Worm (Caenorhabditis elegans) whole organism, L1 larva: Measurements from ENCODE around the gene rpm-1.
A peak's percentile ranks its signal among the peaks of the same experiment; 100 is the strongest.

ENCODE experiments used
- C16A3.4 ChIP-seq: fragments of 150-350 bp; optimal IDR thresholded peaks from 2 replicates; lab custom pipeline; 2014; ENCODE audit warnings: missing biosample characterization, missing genetic modification characterization
- blmp-1 ChIP-seq: fragments of 150-350 bp; optimal IDR thresholded peaks from 2 replicates; lab custom pipeline; 2014; ENCODE audit warnings: missing biosample characterization, missing genetic modification characterization
- ceh-63 ChIP-seq: fragments of 200-800 bp; sonication (Bioruptor generic); optimal IDR thresholded peaks from 2 replicates; lab custom pipeline; 2018; ENCODE audit warnings: mild to moderate bottlenecking, missing genetic modification characterization, missing compliant biosample characterization
- efl-1 ChIP-seq, 4 experiments: fragments of 150-350 bp; optimal IDR thresholded peaks in 3 of 4; peaks in 1 of 4; 1 replicate in 1 of 4; 2 replicates in 3 of 4; lab custom pipeline; 2014; ENCODE audit warnings: missing biosample characterization in 2 of 4, missing genetic modification characterization in 2 of 4, missing genetic modification reagents in 2 of 4
- egl-27 ChIP-seq, 2 experiments: fragments of 150-350 bp in 1 of 2; sonication (generic microtip); optimal IDR thresholded peaks; 3 replicates each; lab custom pipeline; 2017 to 2018; ENCODE audit warnings: missing biosample characterization in 2 of 2, missing genetic modification characterization in 2 of 2, missing genetic modification reagents in 2 of 2
- elt-2 ChIP-seq: sonication (generic microtip); optimal IDR thresholded peaks from 2 replicates; lab custom pipeline; 2016; ENCODE audit warnings: missing genetic modification characterization, mild to moderate bottlenecking, inconsistent platforms, missing compliant biosample characterization, missing genetic modification reagents
- ets-5 ChIP-seq: fragments of 200-800 bp; sonication (Bioruptor generic); IDR thresholded peaks from 2 replicates; pipeline ENCODE4 v1.3.6; 2022; ENCODE audit warnings: missing genetic modification characterization, missing compliant biosample characterization
- fos-1 ChIP-seq: fragments of 150-350 bp; optimal IDR thresholded peaks from 2 replicates; lab custom pipeline; 2014; ENCODE audit warnings: missing biosample characterization, missing genetic modification characterization
- grh-1 ChIP-seq: fragments of 200-800 bp; sonication (Bioruptor generic); IDR thresholded peaks from 2 replicates; pipeline ENCODE4 v1.3.6; 2022; ENCODE audit warnings: missing genetic modification reagents, missing genetic modification characterization, missing compliant biosample characterization
- hpl-2 ChIP-seq: fragments of 150-350 bp; optimal IDR thresholded peaks from 2 replicates; lab custom pipeline; 2014; ENCODE audit warnings: missing biosample characterization, missing genetic modification reagents, missing genetic modification characterization
- lin-15B ChIP-seq: fragments of 150-350 bp; sonication (generic microtip); optimal IDR thresholded peaks from 3 replicates; lab custom pipeline; 2014; ENCODE audit warnings: missing biosample characterization, missing genetic modification characterization
- mab-9 ChIP-seq: fragments of 200-800 bp; sonication (Bioruptor generic); IDR thresholded peaks from 2 replicates; pipeline ENCODE4 v1.3.6; 2022; ENCODE audit warnings: missing genetic modification reagents, missing genetic modification characterization, missing compliant biosample characterization
- nhr-19 ChIP-seq: fragments of 200-800 bp; sonication (Bioruptor generic); conservative IDR thresholded peaks from 2 replicates; pipeline ENCODE4 v1.3.6; 2022; ENCODE audit warnings: missing genetic modification characterization, missing compliant biosample characterization
- nhr-20 ChIP-seq: sonication (generic microtip); optimal IDR thresholded peaks from 2 replicates; lab custom pipeline; 2016; ENCODE audit warnings: mild to moderate bottlenecking, missing genetic modification characterization, missing compliant biosample characterization
- nhr-28 ChIP-seq: fragments of 150-350 bp; optimal IDR thresholded peaks from 2 replicates; lab custom pipeline; 2014; ENCODE audit warnings: missing biosample characterization, missing genetic modification characterization
- nhr-47 ChIP-seq: sonication (generic microtip); optimal IDR thresholded peaks from 2 replicates; lab custom pipeline; 2016; ENCODE audit warnings: mild to moderate bottlenecking, missing genetic modification characterization, moderate library complexity, missing compliant biosample characterization
- nhr-71 ChIP-seq: sonication (generic microtip); optimal IDR thresholded peaks from 2 replicates; lab custom pipeline; 2016; ENCODE audit warnings: mild to moderate bottlenecking, missing genetic modification characterization, moderate library complexity, missing compliant biosample characterization
- nhr-76 ChIP-seq: sonication (generic microtip); optimal IDR thresholded peaks from 2 replicates; lab custom pipeline; 2017; ENCODE audit warnings: missing biosample characterization, missing genetic modification characterization
- rnt-1 ChIP-seq: sonication (generic microtip); optimal IDR thresholded peaks from 2 replicates; lab custom pipeline; 2016; ENCODE audit warnings: mild to moderate bottlenecking, missing genetic modification characterization, moderate library complexity, missing compliant biosample characterization
- skn-1 ChIP-seq: fragments of 150-350 bp; optimal IDR thresholded peaks from 2 replicates; lab custom pipeline; 2014; ENCODE audit warnings: missing biosample characterization, missing genetic modification characterization
- snpc-4 ChIP-seq: fragments of 150-350 bp; optimal IDR thresholded peaks from 2 replicates; lab custom pipeline; 2014; ENCODE audit warnings: missing biosample characterization, missing genetic modification characterization
- snu-23 ChIP-seq: sonication (generic microtip); optimal IDR thresholded peaks from 2 replicates; lab custom pipeline; 2016; ENCODE audit warnings: missing genetic modification characterization, missing compliant biosample characterization
- tbx-2 ChIP-seq: sonication (generic microtip); optimal IDR thresholded peaks from 2 replicates; lab custom pipeline; 2016; ENCODE audit warnings: missing genetic modification characterization, missing compliant biosample characterization
- tlp-1 ChIP-seq: fragments of 150-350 bp; optimal IDR thresholded peaks from 2 replicates; lab custom pipeline; 2014; ENCODE audit warnings: missing biosample characterization, missing genetic modification characterization
- unc-86 ChIP-seq: sonication (generic microtip); optimal IDR thresholded peaks from 2 replicates; lab custom pipeline; 2016; ENCODE audit warnings: missing genetic modification characterization, missing compliant biosample characterization
- vab-15 ChIP-seq: sonication (generic microtip); optimal IDR thresholded peaks from 2 replicates; lab custom pipeline; 2017; ENCODE audit warnings: missing genotype, mild to moderate bottlenecking, missing genetic modification characterization, missing compliant biosample characterization
- zip-4 ChIP-seq: fragments of 200-800 bp; sonication (Bioruptor generic); optimal IDR thresholded peaks from 2 replicates; lab custom pipeline; 2018; ENCODE audit warnings: mild to moderate bottlenecking, missing genetic modification characterization, moderate library complexity, missing compliant biosample characterization
- ztf-4 ChIP-seq: fragments of 150-350 bp; optimal IDR thresholded peaks from 2 replicates; lab custom pipeline; 2014; ENCODE audit warnings: missing biosample characterization, missing genetic modification characterization

The rpm-1 gene

ce11 chrV:8762861-8763260 lies 56.9 kb downstream of the rpm-1 start, which contains the start of gene B0507.8:
TSS of gene B0507.8 (minus strand) at chrV:8762961.
- TF ChIP-seq nhr-71 (tag; lab: Kevin White, UChicago) (no peak), snu-23 (no peak), mab-9 (GFP tag; lab: Robert Waterston, UW) (no peak), grh-1 (GFP tag; lab: Robert Waterston, UW) (no peak), nhr-20 (tag; lab: Kevin White, UChicago) (no peak), ztf-4 (tag; lab: Kevin White, UChicago) (no peak), nhr-47 (tag; lab: Kevin White, UChicago) (no peak), C16A3.4 (no peak), zip-4 (GFP tag; lab: Kevin White, UChicago) (no peak)

DNA sequence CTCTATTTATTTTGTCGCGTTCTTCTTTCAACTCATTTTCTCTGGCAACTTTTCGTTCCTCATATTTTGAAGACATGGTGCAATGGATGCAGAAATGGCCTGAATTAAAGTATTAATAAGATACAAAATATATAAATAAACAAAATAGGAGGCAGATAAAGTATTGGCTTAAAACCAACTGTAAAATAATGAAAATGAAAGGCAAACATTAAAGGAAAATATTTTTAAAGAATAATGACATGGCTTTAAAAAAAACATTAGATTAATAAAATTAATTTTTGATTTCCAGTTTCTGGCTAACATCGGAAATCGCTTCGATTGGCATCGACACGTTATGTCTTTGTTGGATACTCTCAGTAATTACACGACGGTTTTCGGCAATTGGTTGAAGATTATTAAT lies 59.3 kb downstream of the rpm-1 start, which contains the start of gene ddn-1:
Gene ddn-1, minus strand, starts transcription at position 101 of the 400 bp plus-strand sequence.
- no peak for TF ChIP-seq rnt-1 (tag; lab: Kevin White, UChicago)
- TF ChIP-seq grh-1 (GFP tag; lab: Robert Waterston, UW) = no peak
- no peak for TF ChIP-seq ets-5
- no peak for TF ChIP-seq efl-1 (optimal IDR thresholded peaks at IDR 0.05; lab: Kevin White, UChicago)
- no peak for TF ChIP-seq efl-1 (GFP tag; optimal IDR thresholded peaks at IDR 0.05 in 1 of 2; lab: Kevin White, UChicago)
- no peak for TF ChIP-seq blmp-1 (tag; lab: Kevin White, UChicago)
- no peak for TF ChIP-seq egl-27 (tag; optimal IDR thresholded peaks at IDR 0.05; lab: Kevin White, UChicago)
- no peak for TF ChIP-seq nhr-76
- TF ChIP-seq ceh-63 (GFP tag; lab: Kevin White, UChicago) = no peak
- no peak for TF ChIP-seq snpc-4 (tag; lab: Kevin White, UChicago)
- no peak for TF ChIP-seq hpl-2
- no peak for TF ChIP-seq elt-2 (tag; lab: Kevin White, UChicago)
- no peak for TF ChIP-seq skn-1 (tag; lab: Kevin White, UChicago)
- TF ChIP-seq unc-86 (tag; lab: Kevin White, UChicago) = no peak
- no peak for TF ChIP-seq fos-1 (tag; lab: Kevin White, UChicago)
- TF ChIP-seq nhr-28 = no peak
- TF ChIP-seq lin-15B (tag; lab: Kevin White, UChicago) = no peak
- TF ChIP-seq tlp-1 (tag; lab: Kevin White, UChicago) = no peak
- no peak for TF ChIP-seq vab-15 (tag; lab: Kevin White, UChicago)
- TF ChIP-seq nhr-19 (GFP tag; lab: Robert Waterston, UW) = no peak

DNA sequence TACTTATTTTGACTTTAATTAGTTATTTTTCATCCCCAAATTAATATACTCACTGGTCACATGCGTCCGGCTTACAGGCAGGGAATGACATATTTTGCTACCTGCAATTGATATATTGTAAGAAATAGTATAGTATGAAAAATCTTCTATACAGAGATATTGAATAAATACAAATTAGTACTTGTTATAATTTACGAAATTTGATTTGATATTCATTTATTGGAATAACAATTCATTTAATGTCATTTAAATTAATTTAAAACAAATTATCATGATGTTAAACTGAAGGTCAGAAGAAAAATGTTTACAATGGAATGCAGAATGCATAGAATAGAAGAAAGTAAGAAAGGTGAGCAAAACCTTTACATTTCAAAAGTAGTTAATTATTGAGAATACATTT lies 61.1 kb downstream of the rpm-1 start, which contains the start of gene B0507.7:
Gene B0507.7, minus strand, starts transcription at position 101 of the 400 bp plus-strand sequence.
- TF ChIP-seq tlp-1 (tag; lab: Kevin White, UChicago) = no peak
- TF ChIP-seq ceh-63 (GFP tag; lab: Kevin White, UChicago) = no peak
- TF ChIP-seq grh-1 (GFP tag; lab: Robert Waterston, UW) = no peak
- peak in 1 of 2 experiments; percentile 39 for TF ChIP-seq efl-1 (optimal IDR thresholded peaks at IDR 0.05; lab: Kevin White, UChicago)
- TF ChIP-seq efl-1 (GFP tag; optimal IDR thresholded peaks at IDR 0.05 in 1 of 2; lab: Kevin White, UChicago) = no peak
- TF ChIP-seq C16A3.4 = no peak
- no peak for TF ChIP-seq tbx-2 (tag; lab: Kevin White, UChicago)
